Fruit fly (Drosophila melanogaster): Measurements from ENCODE around the gene Rim.

Gene Rim

DNA sequence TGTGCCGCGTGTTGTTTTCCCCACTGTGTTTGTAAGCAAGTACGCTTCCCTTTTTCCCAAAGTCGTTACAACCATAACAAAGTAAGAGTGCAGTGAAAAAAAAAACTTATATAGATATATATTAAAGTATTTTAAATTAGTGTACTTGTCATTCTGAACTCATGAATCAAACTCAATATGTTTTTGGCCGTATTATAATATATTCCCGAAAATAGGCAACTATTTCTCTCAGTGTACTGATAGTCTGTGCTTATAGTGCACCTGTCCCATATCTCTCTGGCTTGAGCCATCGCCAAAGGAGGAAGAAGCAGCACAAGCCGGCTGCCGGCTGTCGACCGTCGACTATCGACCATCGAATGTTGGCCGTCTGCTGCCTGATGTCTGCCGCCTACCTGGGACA, 24.7 kb upstream of the Rim start (continued):
- TF ChIP-seq CG12942 (GFP tag; optimal IDR thresholded peaks at IDR 0.05) (peak; percentile 59), CG32772 (GFP tag; IDR thresholded peaks at IDR 0.05) (peak; percentile 47; the same call in 1 of the 2 replicates), vfl (GFP tag; optimal IDR thresholded peaks at IDR 0.05) (no peak), GATAe (GFP tag; conservative IDR thresholded peaks at IDR 0.05) (no peak), CG7745 (tag; optimal IDR thresholded peaks at IDR 0.05) (peak; percentile 61), Nf-YA (GFP tag; IDR thresholded peaks at IDR 0.05) (0 out of 2 replicates have a peak, but pooled peaks have one; percentile 25), Atf-2 (GFP tag; optimal IDR thresholded peaks at IDR 0.05) (peak; percentile 20), CG6765 (GFP tag; optimal IDR thresholded peaks at IDR 0.05) (no peak), CG17612 (GFP tag; IDR thresholded peaks at IDR 0.05) (no peak), HLHmδ (GFP tag; optimal IDR thresholded peaks at IDR 0.05) (peak; percentile 65), CG30431 (GFP tag; optimal IDR thresholded peaks at IDR 0.05) (peak; percentile 75), E2f1 (GFP tag; IDR thresholded peaks at IDR 0.05) (peak; percentile 24; the same call in 1 of the 2 replicates), MTF-1 (GFP tag; optimal IDR thresholded peaks at IDR 0.05; ENCODE audit: borderline replicate concordance) (peak; percentile 49), row (GFP tag; IDR thresholded peaks at IDR 0.05) (peak; percentile 78), CG7786 (GFP tag; optimal IDR thresholded peaks at IDR 0.05) (peak; percentile 30), hb (GFP tag; IDR thresholded peaks at IDR 0.05; ENCODE audit: partially characterized antibody) (no peak), inv (GFP tag; IDR thresholded peaks at IDR 0.05; ENCODE audit: partially characterized antibody) (no peak), CG32767 (GFP tag; IDR thresholded peaks at IDR 0.05) (no peak), CG34422 (GFP tag; IDR thresholded peaks at IDR 0.05) (0 out of 3 replicates have a peak, but pooled peaks have one; percentile 19), CG11723 (GFP tag; optimal IDR thresholded peaks at IDR 0.05) (peak; percentile 18), CG14710 (tag; optimal IDR thresholded peaks at IDR 0.05) (peak; percentile 88), Camta (GFP tag; optimal IDR thresholded peaks at IDR 0.05) (no peak), Side (GFP tag; optimal IDR thresholded peaks at IDR 0.05) (no peak), CG6254 (GFP tag; optimal IDR thresholded peaks at IDR 0.05) (peak; percentile 68), CG7963 (GFP tag; IDR thresholded peaks at IDR 0.05; ENCODE audit: partially characterized antibody) (no peak), Doc2 (GFP tag; IDR thresholded peaks at IDR 0.05) (no peak), HLH3B (GFP tag; IDR thresholded peaks at IDR 0.05) (peak; percentile 26; the same call in 1 of the 2 replicates), Sry-δ (GFP tag; optimal IDR thresholded peaks at IDR 0.05) (no peak), CG31365 (tag; optimal IDR thresholded peaks at IDR 0.05) (no peak), Adf1 (GFP tag; IDR thresholded peaks at IDR 0.05) (no peak), CG16813 (GFP tag; IDR thresholded peaks at IDR 0.05; ENCODE audit: partially characterized antibody) (no peak), CG17328 (GFP tag; IDR thresholded peaks at IDR 0.05) (peak; percentile 88), CG8478 (optimal IDR thresholded peaks at IDR 0.05) (no peak), cas (GFP tag; IDR thresholded peaks at IDR 0.05) (no peak), vvl (GFP tag; IDR thresholded peaks at IDR 0.05) (peak; percentile 80), NfI (GFP tag; optimal IDR thresholded peaks at IDR 0.05) (no peak), ATbp (GFP tag; optimal IDR thresholded peaks at IDR 0.05) (peak; percentile 7), tin (GFP tag; optimal IDR thresholded peaks at IDR 0.05) (peak; percentile 72), CG3281 (GFP tag; optimal IDR thresholded peaks at IDR 0.05) (no peak), NC2β (GFP tag; optimal IDR thresholded peaks at IDR 0.05) (peak; percentile 54), TFAM (GFP tag; optimal IDR thresholded peaks at IDR 0.05) (no peak), CG15514 (GFP tag; optimal IDR thresholded peaks at IDR 0.05) (no peak), scrt (GFP tag; optimal IDR thresholded peaks at IDR 0.05) (peak; percentile 5), CG10959 (GFP tag; IDR thresholded peaks at IDR 0.05) (peak; percentile 93), CG11456 (GFP tag; IDR thresholded peaks at IDR 0.05) (0 out of 3 replicates have a peak, but pooled peaks have one; percentile 15), NFAT (GFP tag; IDR thresholded peaks at IDR 0.05) (no peak), CG13123 (GFP tag; optimal IDR thresholded peaks at IDR 0.05) (peak; percentile 20), Hr3 (GFP tag; optimal IDR thresholded peaks at IDR 0.05) (peak; percentile 67), peb (GFP tag; IDR thresholded peaks at IDR 0.05) (0 out of 2 replicates have a peak, but pooled peaks have one; percentile 17), gsb-n (tag; optimal IDR thresholded peaks at IDR 0.05) (peak; percentile 85), CG30403 (GFP tag; optimal IDR thresholded peaks at IDR 0.05) (peak; percentile 57), CTCF (GFP tag; optimal IDR thresholded peaks at IDR 0.05) (no peak)
